Fruit fly (Drosophila melanogaster) whole organism, embryonic: Measurements from ENCODE around the gene Moe.
A peak's percentile ranks its signal among the peaks of the same experiment; 100 is the strongest.

Experiments
- Atf3 ChIP-seq: fragments of 200-800 bp; sonication (Bioruptor generic); optimal IDR thresholded peaks from 3 replicates; lab custom pipeline; 2016; ENCODE audit warnings: missing biosample characterization, missing genetic modification characterization
- B-H1 ChIP-seq: fragments of 200-800 bp; sonication (Bioruptor generic); IDR thresholded peaks from 3 replicates; pipeline ENCODE4 v1.3.6; 2022; ENCODE audit warnings: missing biosample characterization, missing genetic modification characterization
- Bdp1 ChIP-seq: fragments of 200-800 bp; sonication (Bioruptor generic); optimal IDR thresholded peaks from 3 replicates; lab custom pipeline; 2016; ENCODE audit warnings: missing biosample characterization, missing genetic modification characterization
- CG10543 ChIP-seq: fragments of 200-800 bp; sonication (Bioruptor generic); optimal IDR thresholded peaks from 3 replicates; lab custom pipeline; 2017; ENCODE audit warnings: missing biosample characterization, mild to moderate bottlenecking, missing genetic modification characterization, moderate library complexity
- CG11696 ChIP-seq: fragments of 200-800 bp; sonication (Bioruptor generic); IDR thresholded peaks from 2 replicates; pipeline ENCODE4 v1.3.6; 2022; ENCODE audit warnings: missing biosample characterization, missing genetic modification characterization
- CG12659 ChIP-seq: fragments of 200-800 bp; sonication (Bioruptor generic); optimal IDR thresholded peaks from 3 replicates; lab custom pipeline; 2017; ENCODE audit warnings: mild to moderate bottlenecking, missing biosample characterization, missing genetic modification reagents, missing genetic modification characterization
- CG14441 ChIP-seq: fragments of 200-800 bp; sonication (Bioruptor generic); IDR thresholded peaks from 2 replicates; pipeline ENCODE4 v1.3.6; 2022; ENCODE audit warnings: missing biosample characterization, missing genetic modification characterization
- CG14965 ChIP-seq: fragments of 200-800 bp; sonication (Bioruptor generic); optimal IDR thresholded peaks from 2 replicates; lab custom pipeline; 2016; ENCODE audit warnings: missing biosample characterization, missing genetic modification characterization, borderline replicate concordance
- CG15269 ChIP-seq: fragments of 200-800 bp; sonication (Bioruptor generic); optimal IDR thresholded peaks from 2 replicates; lab custom pipeline; 2018; ENCODE audit warnings: missing biosample characterization, mild to moderate bottlenecking, missing genetic modification characterization, moderate library complexity
- CG1603 ChIP-seq: fragments of 200-800 bp; sonication (Bioruptor generic); optimal IDR thresholded peaks from 2 replicates; lab custom pipeline; 2019; ENCODE audit warnings: missing biosample characterization, mild to moderate bottlenecking, missing genetic modification characterization, moderate library complexity
- CG17612 ChIP-seq: fragments of 200-800 bp; sonication (Bioruptor generic); IDR thresholded peaks from 2 replicates; pipeline ENCODE4 v1.3.6; 2022; ENCODE audit warnings: missing biosample characterization, missing genetic modification characterization
- CG31224 ChIP-seq: fragments of 200-800 bp; sonication (Bioruptor generic); IDR thresholded peaks from 2 replicates; pipeline ENCODE4 v1.3.6; 2022; ENCODE audit warnings: missing biosample characterization, missing genetic modification characterization
- CG31365 ChIP-seq: fragments of 200-800 bp; sonication (Bioruptor generic); optimal IDR thresholded peaks from 2 replicates; lab custom pipeline; 2018; ENCODE audit warnings: missing biosample characterization, mild to moderate bottlenecking, missing genetic modification characterization
- CG31441 ChIP-seq: fragments of 200-800 bp; sonication (Bioruptor generic); IDR thresholded peaks from 2 replicates; pipeline ENCODE4 v1.3.6; 2022; ENCODE audit warnings: missing biosample characterization, missing genetic modification characterization
- CG4404 ChIP-seq: fragments of 200-800 bp; sonication (Bioruptor generic); IDR thresholded peaks from 2 replicates; pipeline ENCODE4 v1.3.6; 2022; ENCODE audit warnings: missing biosample characterization, missing genetic modification characterization
- CG4730 ChIP-seq: fragments of 200-800 bp; sonication (Bioruptor generic); IDR thresholded peaks from 2 replicates; pipeline ENCODE4 v1.3.6; 2022; ENCODE audit warnings: missing biosample characterization, missing genetic modification characterization
- CG4820 ChIP-seq: fragments of 200-800 bp; sonication (Bioruptor generic); optimal IDR thresholded peaks from 3 replicates; lab custom pipeline; 2016; ENCODE audit warnings: missing biosample characterization, missing genetic modification characterization
- CG5953 ChIP-seq: fragments of 200-800 bp; sonication (Bioruptor generic); IDR thresholded peaks from 2 replicates; pipeline ENCODE4 v1.3.6; 2022; ENCODE audit warnings: missing biosample characterization, missing genetic modification characterization
- CG6791 ChIP-seq: fragments of 200-800 bp; sonication (Bioruptor generic); IDR thresholded peaks from 3 replicates; pipeline ENCODE4 v1.3.6; 2022; ENCODE audit warnings: missing biosample characterization, missing genetic modification characterization; ENCODE audit not compliant: partially characterized antibody
- CG7786 ChIP-seq: fragments of 200-800 bp; sonication (Bioruptor generic); optimal IDR thresholded peaks from 2 replicates; lab custom pipeline; 2016; ENCODE audit warnings: missing biosample characterization, missing genetic modification characterization
- CG8765 ChIP-seq: fragments of 200-800 bp; sonication (Bioruptor generic); IDR thresholded peaks from 2 replicates; pipeline ENCODE4 v1.3.6; 2022; ENCODE audit warnings: missing biosample characterization, missing genetic modification characterization
- CG9609 ChIP-seq: fragments of 200-800 bp; sonication (Bioruptor generic); optimal IDR thresholded peaks from 3 replicates; lab custom pipeline; 2016; ENCODE audit warnings: missing biosample characterization, missing genetic modification characterization
- CTCF ChIP-seq: fragments of 200-800 bp; sonication (Bioruptor generic); optimal IDR thresholded peaks from 2 replicates; lab custom pipeline; 2017; ENCODE audit warnings: missing biosample characterization, mild to moderate bottlenecking, missing genetic modification characterization, moderate library complexity
- D19A ChIP-seq: fragments of 200-800 bp; optimal IDR thresholded peaks from 3 replicates; lab custom pipeline; 2019; ENCODE audit warnings: missing biosample characterization, mild to moderate bottlenecking, missing genetic modification characterization, moderate library complexity
- Dek ChIP-seq: fragments of 200-800 bp; sonication (Bioruptor generic); optimal IDR thresholded peaks from 3 replicates; lab custom pipeline; 2019; ENCODE audit warnings: missing biosample characterization, mild to moderate bottlenecking, missing genetic modification characterization, moderate library complexity
- E2f1 ChIP-seq: fragments of 200-800 bp; sonication (Bioruptor generic); IDR thresholded peaks from 2 replicates; pipeline ENCODE4 v1.3.6; 2022; ENCODE audit warnings: missing biosample characterization, missing genetic modification characterization
- Fer2 ChIP-seq: fragments of 200-800 bp; sonication (Bioruptor generic); optimal IDR thresholded peaks from 2 replicates; lab custom pipeline; 2018; ENCODE audit warnings: missing biosample characterization, mild to moderate bottlenecking, missing genetic modification characterization, moderate library complexity
- Hr3 ChIP-seq: fragments of 200-800 bp; sonication (Bioruptor generic); optimal IDR thresholded peaks from 3 replicates; lab custom pipeline; 2016; ENCODE audit warnings: missing biosample characterization, missing genetic modification characterization
- Stat92E ChIP-seq, 3 experiments: fragments of >200 bp in 2 of 3; fragments of 200-800 bp in 1 of 3; sonication (Bioruptor generic) in 1 of 3; optimal IDR thresholded peaks; 2 replicates each; lab custom pipeline; 2017 to 2019; ENCODE audit warnings: missing biosample characterization in 3 of 3, missing genetic modification characterization in 3 of 3, mild to moderate bottlenecking in 1 of 3, moderate library complexity in 1 of 3
- amos ChIP-seq: fragments of 200-800 bp; sonication (Bioruptor generic); IDR thresholded peaks from 2 replicates; pipeline ENCODE4 v1.3.6; 2022; ENCODE audit warnings: missing biosample characterization, missing genetic modification characterization; ENCODE audit not compliant: partially characterized antibody
- az2 ChIP-seq: fragments of 200-800 bp; sonication (Bioruptor generic); optimal IDR thresholded peaks from 3 replicates; lab custom pipeline; 2016; ENCODE audit warnings: missing biosample characterization, missing genetic modification characterization
- cad ChIP-seq: fragments of >200 bp; optimal IDR thresholded peaks from 2 replicates; lab custom pipeline; 2017; ENCODE audit warnings: missing biosample characterization, missing genetic modification characterization
- cato ChIP-seq: fragments of 200-800 bp; sonication (Bioruptor generic); optimal IDR thresholded peaks from 2 replicates; lab custom pipeline; 2016; ENCODE audit warnings: missing biosample characterization, missing genetic modification characterization, borderline replicate concordance
- dati ChIP-seq: fragments of 200-800 bp; sonication (Bioruptor generic); IDR thresholded peaks from 2 replicates; pipeline ENCODE4 v1.3.6; 2022; ENCODE audit warnings: missing biosample characterization, missing genetic modification characterization
- gcm ChIP-seq: fragments of 200-800 bp; sonication (Bioruptor generic); optimal IDR thresholded peaks from 2 replicates; lab custom pipeline; 2019; ENCODE audit warnings: missing biosample characterization, mild to moderate bottlenecking, missing genetic modification characterization, moderate library complexity
- gfzf ChIP-seq: fragments of 200-800 bp; sonication (Bioruptor generic); optimal IDR thresholded peaks from 2 replicates; lab custom pipeline; 2016; ENCODE audit warnings: missing biosample characterization, mild to moderate bottlenecking, missing genetic modification characterization, moderate library complexity
- grau ChIP-seq: fragments of 200-800 bp; optimal IDR thresholded peaks from 3 replicates; lab custom pipeline; 2019; ENCODE audit warnings: missing biosample characterization, mild to moderate bottlenecking, missing genetic modification characterization, moderate library complexity
- gt ChIP-seq: fragments of 200-800 bp; sonication (Bioruptor generic); IDR thresholded peaks from 2 replicates; pipeline ENCODE4 v1.3.6; 2022; ENCODE audit warnings: missing biosample characterization, missing genetic modification characterization
- lilli ChIP-seq: fragments of 200-800 bp; sonication (Bioruptor generic); optimal IDR thresholded peaks from 3 replicates; lab custom pipeline; 2016; ENCODE audit warnings: missing biosample characterization, missing genetic modification characterization
- nmo ChIP-seq: fragments of 200-800 bp; sonication (Bioruptor generic); optimal IDR thresholded peaks from 2 replicates; lab custom pipeline; 2018; ENCODE audit warnings: missing biosample characterization, mild to moderate bottlenecking, missing genetic modification characterization, moderate library complexity
- p53 ChIP-seq: fragments of 200-800 bp; sonication (Bioruptor generic); optimal IDR thresholded peaks from 2 replicates; lab custom pipeline; 2016; ENCODE audit warnings: missing biosample characterization, missing genetic modification characterization
- peb ChIP-seq: fragments of 200-800 bp; sonication (Bioruptor generic); IDR thresholded peaks from 2 replicates; pipeline ENCODE4 v1.3.6; 2022; ENCODE audit warnings: missing biosample characterization, missing genetic modification characterization
- pita ChIP-seq: fragments of 200-800 bp; sonication (Bioruptor generic); optimal IDR thresholded peaks from 2 replicates; lab custom pipeline; 2017; ENCODE audit warnings: missing biosample characterization, mild to moderate bottlenecking, missing genetic modification characterization
- pnt ChIP-seq: fragments of 200-800 bp; sonication (Bioruptor generic); optimal IDR thresholded peaks from 3 replicates; lab custom pipeline; 2016; ENCODE audit warnings: missing biosample characterization, missing genetic modification characterization
- salm ChIP-seq: fragments of 200-800 bp; sonication (Bioruptor generic); optimal IDR thresholded peaks from 2 replicates; lab custom pipeline; 2018; ENCODE audit warnings: missing biosample characterization, mild to moderate bottlenecking, missing genetic modification characterization
- shn ChIP-seq: fragments of 200-800 bp; sonication (Bioruptor generic); optimal IDR thresholded peaks from 3 replicates; lab custom pipeline; 2016; ENCODE audit warnings: missing biosample characterization, missing genetic modification characterization
- stwl ChIP-seq: fragments of 200-800 bp; sonication (Bioruptor generic); optimal IDR thresholded peaks from 3 replicates; lab custom pipeline; 2018; ENCODE audit warnings: missing biosample characterization, mild to moderate bottlenecking, missing genetic modification characterization, moderate library complexity
- ttk ChIP-seq: fragments of 200-800 bp; sonication (Bioruptor generic); IDR thresholded peaks from 2 replicates; pipeline ENCODE4 v2.1.2; 2022; ENCODE audit warnings: missing biosample characterization, missing genetic modification characterization
- usp ChIP-seq: fragments of >200 bp; optimal IDR thresholded peaks from 2 replicates; lab custom pipeline; 2017; ENCODE audit warnings: missing biosample characterization, missing genetic modification characterization
- vfl ChIP-seq: fragments of 200-800 bp; sonication (Bioruptor generic); optimal IDR thresholded peaks from 2 replicates; lab custom pipeline; 2016; ENCODE audit warnings: missing biosample characterization, missing genetic modification characterization
- zen2 ChIP-seq: fragments of 200-800 bp; sonication (Bioruptor generic); IDR thresholded peaks from 3 replicates; pipeline ENCODE4 v1.3.6; 2022; ENCODE audit warnings: missing biosample characterization, missing genetic modification characterization; ENCODE audit not compliant: partially characterized antibody

Moe gene

dm6 chrX:8839370-8839769 is 58.8 kb downstream of the Moe start (continued):
- TF ChIP-seq Dek (tag; lab: Kevin White, UChicago) = no peak
- no peak for TF ChIP-seq CG7786 (GFP tag; lab: Kevin White, UChicago)
- no peak for TF ChIP-seq CG14965 (GFP tag; lab: Kevin White, UChicago)
- no peak for TF ChIP-seq CG12659 (GFP tag; lab: Kevin White, UChicago)
- TF ChIP-seq lilli (GFP tag; lab: Kevin White, UChicago) = no peak
- no peak for TF ChIP-seq amos (GFP tag; lab: Robert Waterston, UW)
- no peak for TF ChIP-seq CG6791 (GFP tag; lab: Robert Waterston, UW)
- TF ChIP-seq CG4404 (GFP tag; lab: Robert Waterston, UW) = no peak
- peak; percentile 44 for TF ChIP-seq D19A (tag; lab: Kevin White, UChicago)
- no peak for TF ChIP-seq CG4820 (GFP tag; lab: Kevin White, UChicago)

- no peak for TF ChIP-seq usp (GFP tag; lab: Kevin White, UChicago)
- no peak for TF ChIP-seq CG9609
- no peak for TF ChIP-seq CG31224 (GFP tag; lab: Robert Waterston, UW)
- no peak for TF ChIP-seq CG12659 (GFP tag; lab: Kevin White, UChicago)
- no peak for TF ChIP-seq CG17612
- no peak for TF ChIP-seq CG11696 (GFP tag; lab: Robert Waterston, UW)
- TF ChIP-seq gcm (GFP tag; lab: Kevin White, UChicago) = no peak
- TF ChIP-seq Bdp1 (GFP tag; lab: Kevin White, UChicago) = no peak
- no peak for TF ChIP-seq B-H1 (GFP tag; lab: Robert Waterston, UW)
- no peak for TF ChIP-seq pnt (GFP tag; lab: Kevin White, UChicago)
- no peak for TF ChIP-seq CG10543 (GFP tag; lab: Kevin White, UChicago)
- no peak for TF ChIP-seq cato (GFP tag; lab: Kevin White, UChicago)
- TF ChIP-seq shn (GFP tag; lab: Kevin White, UChicago) = no peak
- peak; percentile 62 for TF ChIP-seq pita (GFP tag; lab: Kevin White, UChicago)
- TF ChIP-seq Atf3 (GFP tag; lab: Kevin White, UChicago) = no peak
- peak; percentile 25 for TF ChIP-seq gfzf (GFP tag; lab: Kevin White, UChicago)
- TF ChIP-seq peb = no peak
- TF ChIP-seq grau (tag; lab: Kevin White, UChicago) = no peak
- TF ChIP-seq E2f1 (GFP tag; lab: Robert Waterston, UW) = no peak
- TF ChIP-seq CTCF (GFP tag; lab: Kevin White, UChicago) = peak; percentile 67
- TF ChIP-seq dati = no peak
- no peak for TF ChIP-seq cad (GFP tag; lab: Kevin White, UChicago)
- peak; percentile 56 for TF ChIP-seq stwl (tag; lab: Kevin White, UChicago)
- TF ChIP-seq CG4730 (GFP tag; lab: Robert Waterston, UW) = no peak
- TF ChIP-seq gt (GFP tag; lab: Robert Waterston, UW) = no peak
- no peak for TF ChIP-seq Stat92E (GFP tag; optimal IDR thresholded peaks at IDR 0.05; lab: Kevin White, UChicago)
- TF ChIP-seq CG31365 = no peak
- no peak for TF ChIP-seq Hr3 (GFP tag; lab: Kevin White, UChicago)
- TF ChIP-seq CG8765 (GFP tag; lab: Robert Waterston, UW) = no peak
Measured at dm6 chrX:8837892-8838373, 60.2 kb downstream of the Moe start, which contains the start of gene CG12075. Gene CG12075, plus strand, starts transcription at chrX:8838323.

dm6 chrX:8837184-8837583 is 60.9 kb downstream of the Moe start:
- TF ChIP-seq p53 (GFP tag; lab: Kevin White, UChicago) (no peak), Fer2 (tag; lab: Kevin White, UChicago) (peak; percentile 2), nmo (peak; percentile 35), zen2 (no peak), CG14441 (0 out of 2 replicates have a peak, but pooled peaks have one; percentile 36), vfl (no peak), ttk (GFP tag; lab: Robert Waterston, UW) (peak; percentile 68), CG5953 (0 out of 2 replicates have a peak, but pooled peaks have one; percentile 53), CG15269 (tag; lab: Kevin White, UChicago) (peak; percentile 56), salm (tag; lab: Kevin White, UChicago) (peak; percentile 16), az2 (GFP tag; lab: Kevin White, UChicago) (peak; percentile 51), CG31441 (GFP tag; lab: Robert Waterston, UW) (peak; percentile 48; the same call in 1 of the 2 replicates), CG1603 (tag; lab: Kevin White, UChicago) (peak; percentile 50)
